In genomic region chr3L:18212237-18212653, dm6 we compare ENCODE assay signal across 1 fruit fly cellular context.
TF ChIP-seq lines count a peak whose summit lies in the region.

No protein-coding gene starts in this region.

TF ChIP-seq in whole organism, embryonic, 481 proteins besides CTCF, POLR2A, EP300 and RAD21 (continued from another document):
- TF ChIP-seq Ets65A (GFP tag; lab: Kevin White, UChicago) (peak; percentile 90), sc (optimal IDR thresholded peaks at IDR 0.05; lab: Kevin White, UChicago) (no peak), sc (GFP tag; optimal IDR thresholded peaks at IDR 0.05; lab: Kevin White, UChicago) (peak; percentile 67), Neu2 (GFP tag; optimal IDR thresholded peaks at IDR 0.05; lab: Kevin White, UChicago; ENCODE audit: borderline replicate concordance) (no peak), nau (GFP tag; optimal IDR thresholded peaks at IDR 0.05; lab: Kevin White, UChicago) (peak; percentile 70)
